Worm (Caenorhabditis elegans): ENCODE measurements around the gene F44B9.8.

ce11 chrIII:8013582-8013981 is 15.9 kb downstream of the F44B9.8 start:
- TF ChIP-seq unc-62 (GFP tag; optimal IDR thresholded peaks at IDR 0.05), result no peak
- TF ChIP-seq elt-2 (tag; optimal IDR thresholded peaks at IDR 0.05), result no peak
- TF ChIP-seq ztf-11 (tag; optimal IDR thresholded peaks at IDR 0.05), result no peak
- no peak for TF ChIP-seq nhr-77 (tag; optimal IDR thresholded peaks at IDR 0.05)
- TF ChIP-seq elt-3 (tag; optimal IDR thresholded peaks at IDR 0.05), result no peak
- no peak for TF ChIP-seq fos-1 (tag; optimal IDR thresholded peaks at IDR 0.05)
